Fruit fly (Drosophila melanogaster) whole organism, prepupa: ENCODE results near the gene CG12480.

Source experiments
- Blimp-1 ChIP-seq: fragments of 200-800 bp; sonication (Bioruptor generic); optimal IDR thresholded peaks from 3 replicates; lab custom pipeline; 2017; ENCODE audit warnings: missing biosample characterization, missing genetic modification characterization, mild to moderate bottlenecking, moderate library complexity, missing genetic modification reagents
- CG10631 ChIP-seq: fragments of 200-800 bp; sonication (Bioruptor generic); optimal IDR thresholded peaks from 2 replicates; lab custom pipeline; 2016; ENCODE audit warnings: missing biosample characterization, missing genetic modification characterization
- CG10669 ChIP-seq: fragments of 200-800 bp; sonication (Bioruptor generic); optimal IDR thresholded peaks from 3 replicates; lab custom pipeline; 2018; ENCODE audit warnings: missing biosample characterization, mild to moderate bottlenecking, missing genetic modification characterization, moderate library complexity
- CG15336 ChIP-seq: fragments of 200-800 bp; sonication (Bioruptor generic); IDR thresholded peaks from 2 replicates; pipeline ENCODE4 v1.3.6; 2022; ENCODE audit warnings: missing biosample characterization, missing genetic modification characterization
- CG16779 ChIP-seq: fragments of 200-800 bp; sonication (Bioruptor generic); optimal IDR thresholded peaks from 3 replicates; lab custom pipeline; 2017; ENCODE audit warnings: missing biosample characterization, mild to moderate bottlenecking, missing genetic modification characterization
- CG3032 ChIP-seq: fragments of 200-800 bp; optimal IDR thresholded peaks from 2 replicates; lab custom pipeline; 2019; ENCODE audit warnings: missing biosample characterization, mild to moderate bottlenecking, missing genetic modification characterization, moderate library complexity
- CG31627 ChIP-seq: fragments of 200-800 bp; sonication (Bioruptor generic); optimal IDR thresholded peaks from 3 replicates; lab custom pipeline; 2016; ENCODE audit warnings: missing biosample characterization, missing genetic modification characterization
- CG32006 ChIP-seq: fragments of 200-800 bp; sonication (Bioruptor generic); optimal IDR thresholded peaks from 3 replicates; lab custom pipeline; 2017; ENCODE audit warnings: missing biosample characterization, mild to moderate bottlenecking, missing genetic modification characterization
- CG34406 ChIP-seq: fragments of 200-800 bp; sonication (Bioruptor generic); optimal IDR thresholded peaks from 3 replicates; lab custom pipeline; 2016; ENCODE audit warnings: missing biosample characterization, missing genetic modification characterization
- CG3919 ChIP-seq: fragments of 200-800 bp; sonication (Bioruptor generic); optimal IDR thresholded peaks from 3 replicates; lab custom pipeline; 2016; ENCODE audit warnings: missing biosample characterization, missing genetic modification characterization
- CG4318 ChIP-seq: fragments of 200-800 bp; sonication (Bioruptor generic); optimal IDR thresholded peaks from 3 replicates; lab custom pipeline; 2017; ENCODE audit warnings: missing biosample characterization, mild to moderate bottlenecking, missing genetic modification characterization
- CG6163 ChIP-seq: fragments of 200-800 bp; sonication (Bioruptor generic); IDR thresholded peaks from 3 replicates; pipeline ENCODE4 v1.3.6; 2022; ENCODE audit warnings: missing biosample characterization, missing genetic modification characterization
- CG6276 ChIP-seq: fragments of 200-800 bp; sonication (Bioruptor generic); optimal IDR thresholded peaks from 2 replicates; lab custom pipeline; 2017; ENCODE audit warnings: missing biosample characterization, mild to moderate bottlenecking, missing genetic modification characterization
- CG6792 ChIP-seq: fragments of 200-800 bp; sonication (Bioruptor generic); optimal IDR thresholded peaks from 3 replicates; lab custom pipeline; 2016; ENCODE audit warnings: missing biosample characterization, missing genetic modification characterization
- CG6808 ChIP-seq: fragments of 200-800 bp; sonication (Bioruptor generic); optimal IDR thresholded peaks from 3 replicates; lab custom pipeline; 2017; ENCODE audit warnings: missing biosample characterization, missing genetic modification characterization, mild to moderate bottlenecking, moderate library complexity, missing genetic modification reagents
- CG6854 ChIP-seq: fragments of 200-800 bp; sonication (Bioruptor generic); optimal IDR thresholded peaks from 2 replicates; lab custom pipeline; 2017; ENCODE audit warnings: missing biosample characterization, mild to moderate bottlenecking, missing genetic modification characterization
- CG7368 ChIP-seq: fragments of 200-800 bp; sonication (Bioruptor generic); optimal IDR thresholded peaks from 3 replicates; lab custom pipeline; 2016; ENCODE audit warnings: missing biosample characterization, missing genetic modification characterization
- CG8119 ChIP-seq: fragments of 200-800 bp; sonication (Bioruptor generic); IDR thresholded peaks from 3 replicates; pipeline ENCODE4 v1.3.6; 2022; ENCODE audit warnings: missing biosample characterization, missing genetic modification characterization
- CG8319 ChIP-seq: fragments of 200-800 bp; sonication (Bioruptor generic); optimal IDR thresholded peaks from 3 replicates; lab custom pipeline; 2016; ENCODE audit warnings: missing biosample characterization, missing genetic modification characterization
- CG8632 ChIP-seq: fragments of 200-800 bp; sonication (Bioruptor generic); optimal IDR thresholded peaks from 3 replicates; lab custom pipeline; 2016; ENCODE audit warnings: missing biosample characterization, missing genetic modification characterization
- CG9139 ChIP-seq: fragments of 200-800 bp; sonication (Bioruptor generic); optimal IDR thresholded peaks from 3 replicates; lab custom pipeline; 2017; ENCODE audit warnings: missing biosample characterization, mild to moderate bottlenecking, missing genetic modification characterization
- Eip75B ChIP-seq: fragments of 200-800 bp; sonication (Bioruptor generic); optimal IDR thresholded peaks from 3 replicates; lab custom pipeline; 2016; ENCODE audit warnings: missing biosample characterization, missing genetic modification characterization
- Eip78C ChIP-seq: fragments of 200-800 bp; sonication (Bioruptor generic); peaks from one replicate; lab custom pipeline; 2016; ENCODE audit warnings: missing biosample characterization, missing genetic modification characterization
- Eip93F ChIP-seq: fragments of 200-800 bp; sonication (Bioruptor generic); optimal IDR thresholded peaks from 2 replicates; lab custom pipeline; 2016; ENCODE audit warnings: missing biosample characterization, mild to moderate bottlenecking, missing genetic modification characterization
- Ets21C ChIP-seq: fragments of 200-800 bp; sonication (Bioruptor generic); optimal IDR thresholded peaks from 3 replicates; lab custom pipeline; 2016; ENCODE audit warnings: missing biosample characterization, missing genetic modification characterization
- Ets96B ChIP-seq: fragments of 200-800 bp; optimal IDR thresholded peaks from 2 replicates; lab custom pipeline; 2019; ENCODE audit warnings: missing biosample characterization, mild to moderate bottlenecking, missing genetic modification characterization, moderate library complexity
- Hr39 ChIP-seq: fragments of 200-800 bp; sonication (Bioruptor generic); optimal IDR thresholded peaks from 2 replicates; lab custom pipeline; 2016; ENCODE audit warnings: missing biosample characterization, missing genetic modification characterization
- Hr4 ChIP-seq: fragments of 200-800 bp; sonication (Bioruptor generic); optimal IDR thresholded peaks from 3 replicates; lab custom pipeline; 2016; ENCODE audit warnings: missing biosample characterization, missing genetic modification characterization
- Lpt ChIP-seq: fragments of 200-800 bp; sonication (Bioruptor generic); optimal IDR thresholded peaks from 3 replicates; lab custom pipeline; 2016; ENCODE audit warnings: missing biosample characterization, missing genetic modification characterization
- Met ChIP-seq: fragments of 200-800 bp; sonication (Bioruptor generic); optimal IDR thresholded peaks from 3 replicates; lab custom pipeline; 2016; ENCODE audit warnings: missing biosample characterization, missing genetic modification characterization
- OdsH ChIP-seq: fragments of 200-800 bp; sonication (Bioruptor generic); optimal IDR thresholded peaks from 3 replicates; lab custom pipeline; 2016; ENCODE audit warnings: missing biosample characterization, missing genetic modification characterization
- Smox ChIP-seq: fragments of 200-800 bp; sonication (Bioruptor generic); optimal IDR thresholded peaks from 3 replicates; lab custom pipeline; 2016; ENCODE audit warnings: missing biosample characterization, missing genetic modification characterization
- Sox14 ChIP-seq: fragments of 200-800 bp; sonication (Bioruptor generic); optimal IDR thresholded peaks from 3 replicates; lab custom pipeline; 2016; ENCODE audit warnings: missing biosample characterization, missing genetic modification characterization
- Sox15 ChIP-seq: fragments of 200-800 bp; sonication (Bioruptor generic); optimal IDR thresholded peaks from 3 replicates; lab custom pipeline; 2016; ENCODE audit warnings: missing biosample characterization, missing genetic modification characterization
- achi ChIP-seq: fragments of 200-800 bp; sonication (Bioruptor generic); optimal IDR thresholded peaks from 3 replicates; lab custom pipeline; 2016; ENCODE audit warnings: missing biosample characterization, missing genetic modification characterization
- acj6 ChIP-seq: fragments of 200-800 bp; sonication (Bioruptor generic); optimal IDR thresholded peaks from 3 replicates; lab custom pipeline; 2016; ENCODE audit warnings: missing biosample characterization, missing genetic modification characterization
- dsx ChIP-seq: fragments of 200-800 bp; optimal IDR thresholded peaks from 3 replicates; lab custom pipeline; 2019; ENCODE audit warnings: missing biosample characterization, mild to moderate bottlenecking, missing genetic modification characterization, moderate library complexity; ENCODE audit not compliant: poor library complexity, severe bottlenecking
- eg ChIP-seq: fragments of 200-800 bp; sonication (Bioruptor generic); IDR thresholded peaks from 3 replicates; pipeline ENCODE4 v1.3.6; 2022; ENCODE audit warnings: missing biosample characterization, missing genetic modification characterization
- esn ChIP-seq: fragments of 200-800 bp; sonication (Bioruptor generic); optimal IDR thresholded peaks from 2 replicates; lab custom pipeline; 2016; ENCODE audit warnings: missing biosample characterization, mild to moderate bottlenecking, missing genetic modification characterization, moderate library complexity
- fd59A ChIP-seq: fragments of 200-800 bp; sonication (Bioruptor generic); optimal IDR thresholded peaks from 2 replicates; lab custom pipeline; 2017; ENCODE audit warnings: missing biosample characterization, mild to moderate bottlenecking, missing genetic modification characterization, missing genetic modification reagents
- pdm3 ChIP-seq: fragments of 200-800 bp; sonication (Bioruptor generic); optimal IDR thresholded peaks from 3 replicates; lab custom pipeline; 2016; ENCODE audit warnings: missing biosample characterization, missing genetic modification characterization
- salr ChIP-seq, 2 experiments: fragments of 200-800 bp; sonication (Bioruptor generic); optimal IDR thresholded peaks; 3 replicates each; lab custom pipeline; 2016 to 2018; ENCODE audit warnings: missing biosample characterization in 2 of 2, missing genetic modification characterization in 2 of 2, mild to moderate bottlenecking in 1 of 2
- ss ChIP-seq, 2 experiments: fragments of 200-800 bp; sonication (Bioruptor generic); optimal IDR thresholded peaks; 2 replicates in 1 of 2; 3 replicates in 1 of 2; lab custom pipeline; 2017 to 2018; ENCODE audit warnings: mild to moderate bottlenecking in 2 of 2, missing biosample characterization in 2 of 2, missing genetic modification characterization in 2 of 2, moderate library complexity in 1 of 2
- svp ChIP-seq: fragments of 200-800 bp; sonication (Bioruptor generic); peaks from one replicate; lab custom pipeline; 2016; ENCODE audit warnings: missing biosample characterization, missing genetic modification characterization
- topi ChIP-seq: fragments of 200-800 bp; sonication (Bioruptor generic); optimal IDR thresholded peaks from 3 replicates; lab custom pipeline; 2016; ENCODE audit warnings: missing biosample characterization, missing genetic modification characterization
- vri ChIP-seq: fragments of 200-800 bp; sonication (Bioruptor generic); optimal IDR thresholded peaks from 3 replicates; lab custom pipeline; 2016; ENCODE audit warnings: missing biosample characterization, mild to moderate bottlenecking, missing genetic modification characterization

Gene CG12480

dm6 chrX:14122662-14123372 is 46.6 kb upstream of the CG12480 start:
- TF ChIP-seq fd59A (peak; percentile 7), acj6 (GFP tag; lab: Kevin White, UChicago) (peak; percentile 13), CG9139 (GFP tag; lab: Kevin White, UChicago) (no peak), CG31627 (no peak), Smox (GFP tag; lab: Kevin White, UChicago) (no peak), esn (GFP tag; lab: Kevin White, UChicago) (peak; percentile 23), CG3919 (peak; percentile 0), Eip93F (GFP tag; lab: Kevin White, UChicago) (no peak), Met (GFP tag; lab: Kevin White, UChicago) (peak; percentile 9), OdsH (GFP tag; lab: Kevin White, UChicago) (peak; percentile 4), salr (GFP tag; optimal IDR thresholded peaks at IDR 0.05; lab: Kevin White, UChicago) (no peak), achi (GFP tag; lab: Kevin White, UChicago) (peak; percentile 26), CG6792 (GFP tag; lab: Kevin White, UChicago) (peak; percentile 6), Lpt (GFP tag; lab: Kevin White, UChicago) (no peak), Ets96B (peak; percentile 22), CG6276 (no peak), CG32006 (GFP tag; lab: Kevin White, UChicago) (peak; percentile 30), CG6808 (GFP tag; lab: Kevin White, UChicago) (peak; percentile 42), CG10631 (GFP tag; lab: Kevin White, UChicago) (peak; percentile 26), dsx (GFP tag; lab: Kevin White, UChicago) (peak; percentile 4), svp (peak; percentile 48), CG8119 (GFP tag; lab: Robert Waterston, UW) (no peak), CG3032 (tag; lab: Kevin White, UChicago) (peak; percentile 21), Blimp-1 (GFP tag; lab: Kevin White, UChicago) (no peak), CG34406 (GFP tag; lab: Kevin White, UChicago) (peak; percentile 19), topi (peak; percentile 5), CG16779 (tag; lab: Kevin White, UChicago) (no peak), CG8632 (GFP tag; lab: Kevin White, UChicago) (peak; percentile 5), Eip78C (GFP tag; lab: Kevin White, UChicago) (peak; percentile 23), Sox14 (GFP tag; lab: Kevin White, UChicago) (no peak), ss (GFP tag; optimal IDR thresholded peaks at IDR 0.05; lab: Kevin White, UChicago) (peak; percentile 26 to 53), Eip75B (no peak)
- TF ChIP-seq, all 60 proteins: peak for 20

DNA sequence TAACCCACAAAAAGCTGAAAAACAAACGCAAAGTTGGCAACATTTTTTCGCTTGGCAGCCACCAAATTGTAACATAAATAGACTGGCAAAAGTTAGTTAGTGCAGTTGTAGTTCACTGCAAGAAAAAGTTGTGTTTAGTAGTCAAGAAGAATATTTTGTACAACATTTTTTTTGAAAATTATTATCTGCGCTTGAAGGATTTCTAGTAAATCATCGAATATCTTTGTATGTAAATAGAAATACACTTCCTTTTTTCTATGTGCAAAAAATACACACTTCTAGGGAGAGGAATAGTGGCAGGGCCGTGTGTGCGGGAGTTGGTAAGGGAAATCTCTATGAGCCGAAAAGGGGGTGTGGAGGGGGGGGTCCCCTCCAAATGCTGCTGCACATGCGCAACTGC is 45.7 kb upstream of the CG12480 start:
- TF ChIP-seq Ets21C (GFP tag; lab: Kevin White, UChicago) = no peak
- TF ChIP-seq CG8632 (GFP tag; lab: Kevin White, UChicago) = no peak
- peak; percentile 8 for TF ChIP-seq Hr4 (GFP tag; lab: Kevin White, UChicago)
- TF ChIP-seq CG10669 (GFP tag; lab: Kevin White, UChicago) = no peak
- TF ChIP-seq CG4318 (GFP tag; lab: Kevin White, UChicago) = no peak
- TF ChIP-seq CG32006 (GFP tag; lab: Kevin White, UChicago) = peak; percentile 12
- peak; percentile 41 for TF ChIP-seq Eip78C (GFP tag; lab: Kevin White, UChicago)
- peak; percentile 47; the same call in 1 of the 2 replicates for TF ChIP-seq CG15336 (GFP tag; lab: Robert Waterston, UW)
- TF ChIP-seq CG9139 (GFP tag; lab: Kevin White, UChicago) = no peak
- no peak for TF ChIP-seq CG7368 (GFP tag; lab: Kevin White, UChicago)
- peak; percentile 12 for TF ChIP-seq CG10631 (GFP tag; lab: Kevin White, UChicago)
- no peak for TF ChIP-seq CG3919
- TF ChIP-seq CG8319 = no peak
- TF ChIP-seq CG6792 (GFP tag; lab: Kevin White, UChicago) = no peak
- TF ChIP-seq esn (GFP tag; lab: Kevin White, UChicago) = no peak
- TF ChIP-seq CG6808 (GFP tag; lab: Kevin White, UChicago) = no peak
- no peak for TF ChIP-seq Smox (GFP tag; lab: Kevin White, UChicago)
- peak; percentile 4 for TF ChIP-seq pdm3 (GFP tag; lab: Kevin White, UChicago)
- no peak for TF ChIP-seq topi
- TF ChIP-seq CG6276 = no peak
- no peak for TF ChIP-seq Hr39 (GFP tag; lab: Kevin White, UChicago)
- no peak for TF ChIP-seq Met (GFP tag; lab: Kevin White, UChicago)
- no peak for TF ChIP-seq CG31627
- no peak for TF ChIP-seq CG6854 (GFP tag; lab: Kevin White, UChicago)
- 0 out of 3 replicates have a peak, but pooled peaks have one; percentile 26 for TF ChIP-seq eg (GFP tag; lab: Robert Waterston, UW)
- TF ChIP-seq Sox15 = no peak
- TF ChIP-seq CG6163 = peak; percentile 58; the same call in 2 of the 3 replicates
- TF ChIP-seq OdsH (GFP tag; lab: Kevin White, UChicago) = no peak
- TF ChIP-seq Blimp-1 (GFP tag; lab: Kevin White, UChicago) = no peak
- TF ChIP-seq CG34406 (GFP tag; lab: Kevin White, UChicago) = no peak
- TF ChIP-seq fd59A = no peak
- TF ChIP-seq vri (GFP tag; lab: Kevin White, UChicago) = no peak
- TF ChIP-seq Ets96B = no peak
- TF ChIP-seq Lpt (GFP tag; lab: Kevin White, UChicago) = peak; percentile 3
